Worm (Caenorhabditis elegans) whole organism, L2 larva: ENCODE results near the gene act-2.

Source experiments
- F13H6.1 ChIP-seq: sonication (generic microtip); optimal IDR thresholded peaks from 2 replicates; lab custom pipeline; 2016; ENCODE audit warnings: missing genetic modification characterization, missing compliant biosample characterization
- R02D3.7 ChIP-seq: fragments of 150-350 bp; optimal IDR thresholded peaks from 2 replicates; lab custom pipeline; 2014; ENCODE audit warnings: missing biosample characterization, missing genetic modification characterization
- Y55F3AM.14 ChIP-seq: fragments of 200-800 bp; sonication (Bioruptor generic); optimal IDR thresholded peaks from 2 replicates; lab custom pipeline; 2018; ENCODE audit warnings: mild to moderate bottlenecking, missing genetic modification characterization, missing compliant biosample characterization
- ZK546.5 ChIP-seq: sonication (generic microtip); optimal IDR thresholded peaks from 2 replicates; lab custom pipeline; 2017; ENCODE audit warnings: missing biosample characterization, missing genetic modification characterization
- alr-1 ChIP-seq: fragments of 150-350 bp; optimal IDR thresholded peaks from 2 replicates; lab custom pipeline; 2014; ENCODE audit warnings: missing biosample characterization, missing genetic modification characterization
- aly-2 ChIP-seq: fragments of 150-350 bp; optimal IDR thresholded peaks from 2 replicates; lab custom pipeline; 2014; ENCODE audit warnings: missing biosample characterization, missing genetic modification characterization
- blmp-1 ChIP-seq: sonication (generic microtip); optimal IDR thresholded peaks from 2 replicates; lab custom pipeline; 2017; ENCODE audit warnings: missing genetic modification characterization, mild to moderate bottlenecking, missing compliant biosample characterization, antibody characterized with exemption, moderate library complexity; ENCODE audit not compliant: insufficient read depth
- ceh-16 ChIP-seq: fragments of 150-350 bp; optimal IDR thresholded peaks from 2 replicates; lab custom pipeline; 2014; ENCODE audit warnings: missing biosample characterization, missing genetic modification characterization
- ceh-82 ChIP-seq: fragments of 150-350 bp; optimal IDR thresholded peaks from 2 replicates; lab custom pipeline; 2014; ENCODE audit warnings: missing biosample characterization, missing genetic modification characterization
- crh-2 ChIP-seq: sonication (generic microtip); optimal IDR thresholded peaks from 2 replicates; lab custom pipeline; 2017; ENCODE audit warnings: missing biosample characterization, missing genetic modification characterization
- egl-27 ChIP-seq: sonication (generic microtip); optimal IDR thresholded peaks from 3 replicates; lab custom pipeline; 2017; ENCODE audit warnings: missing biosample characterization, missing genetic modification reagents, missing genetic modification characterization
- elt-3 ChIP-seq: sonication (generic microtip); optimal IDR thresholded peaks from 2 replicates; lab custom pipeline; 2017; ENCODE audit warnings: missing biosample characterization, missing genetic modification characterization
- fos-1 ChIP-seq: fragments of 150-350 bp; optimal IDR thresholded peaks from 2 replicates; lab custom pipeline; 2014; ENCODE audit warnings: missing biosample characterization, missing genetic modification characterization
- lin-11 ChIP-seq: fragments of 150-350 bp; sonication (generic microtip); optimal IDR thresholded peaks from 2 replicates; lab custom pipeline; 2014; ENCODE audit warnings: missing biosample characterization, missing genetic modification characterization, inconsistent platforms, mixed read lengths
- lin-39 ChIP-seq: fragments of 150-350 bp; optimal IDR thresholded peaks from 2 replicates; lab custom pipeline; 2014; ENCODE audit warnings: missing biosample characterization, missing genetic modification reagents, missing genetic modification characterization
- lsy-2 ChIP-seq, 2 experiments: fragments of 150-350 bp in 1 of 2; sonication (generic microtip) in 1 of 2; optimal IDR thresholded peaks; 2 replicates each; lab custom pipeline; 2014 to 2017; ENCODE audit warnings: missing biosample characterization in 2 of 2, missing genetic modification characterization in 2 of 2
- mab-5 ChIP-seq: fragments of 150-350 bp; optimal IDR thresholded peaks from 2 replicates; lab custom pipeline; 2014; ENCODE audit warnings: missing biosample characterization, missing genetic modification characterization
- mbf-1 ChIP-seq: sonication (generic microtip); optimal IDR thresholded peaks from 2 replicates; lab custom pipeline; 2017; ENCODE audit warnings: missing biosample characterization, missing genetic modification characterization
- mdl-1 ChIP-seq, 2 experiments: fragments of 150-350 bp in 1 of 2; sonication (generic microtip) in 1 of 2; optimal IDR thresholded peaks; 2 replicates each; lab custom pipeline; 2017; ENCODE audit warnings: missing biosample characterization in 2 of 2, missing genetic modification characterization in 2 of 2
- nhr-10 ChIP-seq: sonication (generic microtip); optimal IDR thresholded peaks from 2 replicates; lab custom pipeline; 2017; ENCODE audit warnings: missing biosample characterization, missing genetic modification characterization
- nhr-11 ChIP-seq: fragments of 150-350 bp; optimal IDR thresholded peaks from 2 replicates; lab custom pipeline; 2014; ENCODE audit warnings: missing biosample characterization, missing genetic modification characterization
- nhr-12 ChIP-seq: fragments of 150-350 bp; optimal IDR thresholded peaks from 2 replicates; lab custom pipeline; 2014; ENCODE audit warnings: missing biosample characterization, missing genetic modification characterization
- nhr-129 ChIP-seq: fragments of 150-350 bp; optimal IDR thresholded peaks from 2 replicates; lab custom pipeline; 2014; ENCODE audit warnings: missing biosample characterization, missing genetic modification characterization
- nhr-23 ChIP-seq: fragments of 150-350 bp; optimal IDR thresholded peaks from 2 replicates; lab custom pipeline; 2014; ENCODE audit warnings: missing biosample characterization, missing genetic modification reagents, missing genetic modification characterization
- nhr-237 ChIP-seq: fragments of 150-350 bp; optimal IDR thresholded peaks from 2 replicates; lab custom pipeline; 2014; ENCODE audit warnings: missing biosample characterization, missing genetic modification characterization
- nhr-25 ChIP-seq: fragments of 150-350 bp; sonication (generic microtip); optimal IDR thresholded peaks from 3 replicates; lab custom pipeline; 2014; ENCODE audit warnings: missing biosample characterization, missing genetic modification characterization
- nhr-77 ChIP-seq: fragments of 150-350 bp; optimal IDR thresholded peaks from 2 replicates; lab custom pipeline; 2014; ENCODE audit warnings: missing biosample characterization, missing genetic modification characterization
- peb-1 ChIP-seq: fragments of 150-350 bp; optimal IDR thresholded peaks from 2 replicates; lab custom pipeline; 2014; ENCODE audit warnings: missing biosample characterization, missing genetic modification characterization
- sem-4 ChIP-seq: fragments of 150-350 bp; optimal IDR thresholded peaks from 2 replicates; lab custom pipeline; 2014; ENCODE audit warnings: missing biosample characterization, missing genetic modification reagents, missing genetic modification characterization
- skn-1 ChIP-seq: sonication (generic microtip); optimal IDR thresholded peaks from 2 replicates; lab custom pipeline; 2017; ENCODE audit warnings: missing biosample characterization, missing genetic modification characterization
- sma-3 ChIP-seq: sonication (generic microtip); optimal IDR thresholded peaks from 2 replicates; lab custom pipeline; 2016; ENCODE audit warnings: missing genetic modification reagents, missing genetic modification characterization, missing compliant biosample characterization
- sma-9 ChIP-seq, 2 experiments: fragments of 150-350 bp in 1 of 2; sonication (generic microtip) in 1 of 2; optimal IDR thresholded peaks; 2 replicates each; lab custom pipeline; 2014 to 2016; ENCODE audit warnings: missing genetic modification characterization in 2 of 2, mild to moderate bottlenecking in 1 of 2, missing biosample characterization in 1 of 2, missing compliant biosample characterization in 1 of 2, missing genetic modification reagents in 1 of 2, moderate library complexity in 1 of 2
- unc-39 ChIP-seq: fragments of 150-350 bp; optimal IDR thresholded peaks from 2 replicates; lab custom pipeline; 2014; ENCODE audit warnings: missing biosample characterization, missing genetic modification characterization
- unc-55 ChIP-seq: fragments of 150-350 bp; sonication (generic microtip); optimal IDR thresholded peaks from 3 replicates; lab custom pipeline; 2014; ENCODE audit warnings: missing biosample characterization, missing genetic modification reagents, missing genetic modification characterization
- unc-62 ChIP-seq: fragments of 150-350 bp; optimal IDR thresholded peaks from 2 replicates; lab custom pipeline; 2014; ENCODE audit warnings: missing biosample characterization, missing genetic modification reagents, missing genetic modification characterization
- zag-1 ChIP-seq: fragments of 150-350 bp; optimal IDR thresholded peaks from 2 replicates; lab custom pipeline; 2014; ENCODE audit warnings: missing biosample characterization, missing genetic modification characterization

act-2 gene

ce11 chrV:11098599-11098998 is 20.6 kb upstream of the act-2 start, which contains the start of gene cdkl-1:
Gene cdkl-1 (plus strand): TSS chrV:11098899.
- no peak for TF ChIP-seq peb-1 (tag; lab: Kevin White, UChicago)
- TF ChIP-seq ceh-16 (tag; lab: Kevin White, UChicago): no peak
- TF ChIP-seq mdl-1 (tag; optimal IDR thresholded peaks at IDR 0.05; lab: Kevin White, UChicago): no peak
- TF ChIP-seq nhr-25 (tag; lab: Kevin White, UChicago): no peak
- TF ChIP-seq lin-39 (tag; lab: Kevin White, UChicago): no peak
- TF ChIP-seq sem-4 (tag; lab: Kevin White, UChicago): no peak
- TF ChIP-seq nhr-77 (tag; lab: Kevin White, UChicago): no peak
- TF ChIP-seq nhr-10 (tag; lab: Kevin White, UChicago): no peak

DNA sequence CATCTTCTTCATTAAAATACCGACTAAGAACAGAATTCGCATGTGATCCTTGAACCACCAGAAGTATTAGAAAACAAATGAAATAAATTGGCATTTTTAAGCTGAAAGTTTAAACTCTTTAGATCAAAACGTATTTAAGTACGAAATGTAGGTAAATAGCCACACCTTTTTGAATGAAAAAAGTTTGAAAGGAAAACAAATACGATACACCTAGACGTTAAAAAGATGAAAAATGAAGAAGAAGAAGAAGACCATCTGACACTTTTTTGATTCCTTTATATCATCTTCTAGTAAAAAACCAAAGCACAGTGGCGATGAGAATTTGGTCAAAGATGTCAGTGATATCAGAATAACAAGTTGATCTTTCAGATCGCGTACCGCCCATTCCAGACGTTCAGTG is 17.9 kb upstream of the act-2 start, which contains the start of gene Y42A5A.3:
TSS of gene Y42A5A.3 (minus strand) at position 101 of the 400 bp plus-strand sequence.
- no peak for TF ChIP-seq lsy-2 (tag; optimal IDR thresholded peaks at IDR 0.05; lab: Kevin White, UChicago)
- TF ChIP-seq nhr-23 (tag; lab: Kevin White, UChicago): no peak
- no peak for TF ChIP-seq R02D3.7 (tag; lab: Kevin White, UChicago)
- no peak for TF ChIP-seq alr-1 (tag; lab: Kevin White, UChicago)
- no peak for TF ChIP-seq F13H6.1 (tag; lab: Kevin White, UChicago)

ce11 chrV:11094698-11095097 is 16.7 kb upstream of the act-2 start:
- TF ChIP-seq nhr-129 (tag; lab: Kevin White, UChicago) (peak; percentile 2), sma-9 (GFP tag; optimal IDR thresholded peaks at IDR 0.05; lab: Kevin White, UChicago) (peak; percentile 28), sma-9 (tag; optimal IDR thresholded peaks at IDR 0.05; lab: Kevin White, UChicago) (no peak), blmp-1 (tag; lab: Kevin White, UChicago) (peak; percentile 70), nhr-11 (tag; lab: Kevin White, UChicago) (no peak), nhr-25 (tag; lab: Kevin White, UChicago) (peak; percentile 84), egl-27 (tag; lab: Kevin White, UChicago) (no peak)

DNA sequence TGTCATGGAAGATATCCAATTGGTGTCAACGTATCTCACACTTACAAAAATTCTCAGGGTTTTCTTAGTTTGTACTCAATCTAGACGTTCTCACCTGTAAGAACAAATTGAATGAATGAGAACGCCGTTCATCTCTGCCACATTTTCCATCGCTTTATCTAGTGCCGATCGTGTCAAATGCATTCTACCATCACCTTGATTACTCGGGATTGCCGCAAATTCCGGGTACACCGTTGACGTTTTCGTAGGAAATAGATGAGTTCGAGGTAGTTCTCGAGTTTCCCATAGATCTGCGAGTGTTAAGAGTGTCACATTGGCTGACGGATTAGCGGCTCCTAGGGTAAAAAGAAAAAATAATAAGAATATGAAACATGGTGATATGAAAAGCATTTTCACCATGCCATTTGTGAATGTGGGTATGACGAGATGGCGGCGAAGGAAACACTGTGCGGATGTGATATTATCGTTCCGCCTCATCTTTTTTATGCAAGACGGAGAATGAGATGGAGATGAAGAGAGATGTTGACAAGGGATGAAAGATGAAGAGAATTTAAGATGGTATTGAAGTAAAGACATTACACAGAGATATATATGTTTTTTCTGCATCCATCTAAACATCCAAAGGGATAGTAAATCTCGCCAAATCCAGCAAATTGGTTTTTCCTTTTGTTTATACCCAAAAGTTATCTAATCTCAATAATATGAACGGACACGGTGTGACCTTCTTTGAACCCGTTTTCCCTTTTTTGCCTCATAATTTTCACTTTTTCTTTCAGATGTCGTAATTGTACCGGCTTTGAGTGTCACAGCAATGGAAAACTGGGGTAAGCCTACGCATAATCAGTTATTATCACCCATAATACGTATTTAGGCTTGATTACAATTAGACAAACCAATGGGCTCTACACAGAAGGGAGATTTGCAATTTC is 15.5 kb upstream of the act-2 start, which contains the start of gene lact-8:
TSS of gene lact-8 (minus strand) at position 445 of the 929 bp plus-strand sequence.
- no peak for TF ChIP-seq lin-11 (tag; lab: Kevin White, UChicago)
- TF ChIP-seq nhr-237 (tag; lab: Kevin White, UChicago): no peak
- no peak for TF ChIP-seq zag-1 (tag; lab: Kevin White, UChicago)
- peak; percentile 55 for TF ChIP-seq blmp-1 (tag; lab: Kevin White, UChicago)
- no peak for TF ChIP-seq unc-55
- TF ChIP-seq R02D3.7 (tag; lab: Kevin White, UChicago): no peak
- TF ChIP-seq, all 48 proteins: peak for 1

DNA sequence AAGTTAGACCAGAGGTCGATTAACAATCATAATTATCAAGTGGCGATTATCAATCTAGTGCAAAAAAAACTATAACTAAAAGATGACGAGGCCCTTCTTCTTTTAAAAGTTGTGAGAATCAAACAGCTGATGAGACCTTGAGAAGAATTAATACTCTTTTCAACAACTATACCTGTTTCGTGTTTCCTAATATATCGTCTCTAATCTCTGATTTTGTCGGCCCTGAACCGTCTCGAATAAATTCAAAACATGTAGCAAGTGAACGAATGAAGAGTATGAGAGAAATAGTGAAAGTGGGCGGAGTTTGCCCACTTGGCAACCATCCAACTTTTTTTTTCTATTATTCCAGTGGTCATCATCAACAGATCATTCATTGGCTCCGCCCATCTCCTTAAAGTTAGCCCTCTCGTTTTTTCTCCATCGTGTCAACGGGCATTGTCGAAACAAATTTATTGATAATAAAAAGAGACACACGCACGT is 9.6 kb upstream of the act-2 start, which contains the start of gene Y42A5A.1:
TSS of gene Y42A5A.1 (plus strand) at position 430 of the 480 bp plus-strand sequence.
- TF ChIP-seq nhr-25 (tag; lab: Kevin White, UChicago) (peak; percentile 49), nhr-237 (tag; lab: Kevin White, UChicago) (no peak)

ce11 chrV:11087119-11087518 is 9.2 kb upstream of the act-2 start:
- no peak for TF ChIP-seq nhr-12 (tag; lab: Kevin White, UChicago)
- no peak for TF ChIP-seq mbf-1 (tag; lab: Kevin White, UChicago)
- TF ChIP-seq nhr-11 (tag; lab: Kevin White, UChicago): no peak
- no peak for TF ChIP-seq ceh-16 (tag; lab: Kevin White, UChicago)
- no peak for TF ChIP-seq lin-11 (tag; lab: Kevin White, UChicago)
- TF ChIP-seq blmp-1 (tag; lab: Kevin White, UChicago): peak; percentile 46
- no peak for TF ChIP-seq ZK546.5 (tag; lab: Kevin White, UChicago)
- TF ChIP-seq unc-62 (GFP tag; lab: Kevin White, UChicago): no peak
- no peak for TF ChIP-seq sma-9 (GFP tag; optimal IDR thresholded peaks at IDR 0.05; lab: Kevin White, UChicago)
- no peak for TF ChIP-seq sma-9 (tag; optimal IDR thresholded peaks at IDR 0.05; lab: Kevin White, UChicago)
- no peak for TF ChIP-seq lin-39 (tag; lab: Kevin White, UChicago)
- no peak for TF ChIP-seq ceh-82 (tag; lab: Kevin White, UChicago)
- no peak for TF ChIP-seq skn-1 (tag; lab: Kevin White, UChicago)
- no peak for TF ChIP-seq nhr-25 (tag; lab: Kevin White, UChicago)
- no peak for TF ChIP-seq crh-2 (tag; lab: Kevin White, UChicago)
- TF ChIP-seq nhr-237 (tag; lab: Kevin White, UChicago): no peak
- no peak for TF ChIP-seq mdl-1 (tag; optimal IDR thresholded peaks at IDR 0.05; lab: Kevin White, UChicago)
- TF ChIP-seq mab-5: no peak
- no peak for TF ChIP-seq peb-1 (tag; lab: Kevin White, UChicago)
- TF ChIP-seq Y55F3AM.14 (GFP tag; lab: Kevin White, UChicago): no peak
- TF ChIP-seq unc-39: no peak
- no peak for TF ChIP-seq aly-2
- TF ChIP-seq sma-3 (GFP tag; lab: Kevin White, UChicago): peak; percentile 6
- no peak for TF ChIP-seq alr-1 (tag; lab: Kevin White, UChicago)
- TF ChIP-seq fos-1 (tag; lab: Kevin White, UChicago): peak; percentile 4
- TF ChIP-seq elt-3 (tag; lab: Kevin White, UChicago): no peak
- no peak for TF ChIP-seq F13H6.1 (tag; lab: Kevin White, UChicago)
- TF ChIP-seq nhr-77 (tag; lab: Kevin White, UChicago): no peak
